Fruit fly (Drosophila melanogaster): ENCODE measurements around the gene ksr.

ksr gene

dm6 chr3R:5438750-5439149 is 45.0 kb downstream of the ksr start:
- TF ChIP-seq Myc (optimal IDR thresholded peaks at IDR 0.05), result no peak
- TF ChIP-seq insv (optimal IDR thresholded peaks at IDR 0.05), result no peak
- TF ChIP-seq ttk (optimal IDR thresholded peaks at IDR 0.05), result no peak
- no peak for TF ChIP-seq h (optimal IDR thresholded peaks at IDR 0.05)
- no peak for TF ChIP-seq Sin3A (optimal IDR thresholded peaks at IDR 0.05)
- TF ChIP-seq psq (optimal IDR thresholded peaks at IDR 0.05), result no peak

- TF ChIP-seq ttk (optimal IDR thresholded peaks at IDR 0.05), result no peak
- no peak for TF ChIP-seq Myc (optimal IDR thresholded peaks at IDR 0.05)
- TF ChIP-seq insv (optimal IDR thresholded peaks at IDR 0.05), result no peak
- TF ChIP-seq psq (optimal IDR thresholded peaks at IDR 0.05), result no peak
- no peak for TF ChIP-seq h (optimal IDR thresholded peaks at IDR 0.05)
- TF ChIP-seq Sin3A (optimal IDR thresholded peaks at IDR 0.05), result no peak
These were observed 53.9 kb downstream of the ksr start for dm6 chr3R:5429786-5430185.

Data from Kc167 (cell line).